Fruit fly (Drosophila melanogaster): ENCODE data around the gene CG5377.

DNA sequence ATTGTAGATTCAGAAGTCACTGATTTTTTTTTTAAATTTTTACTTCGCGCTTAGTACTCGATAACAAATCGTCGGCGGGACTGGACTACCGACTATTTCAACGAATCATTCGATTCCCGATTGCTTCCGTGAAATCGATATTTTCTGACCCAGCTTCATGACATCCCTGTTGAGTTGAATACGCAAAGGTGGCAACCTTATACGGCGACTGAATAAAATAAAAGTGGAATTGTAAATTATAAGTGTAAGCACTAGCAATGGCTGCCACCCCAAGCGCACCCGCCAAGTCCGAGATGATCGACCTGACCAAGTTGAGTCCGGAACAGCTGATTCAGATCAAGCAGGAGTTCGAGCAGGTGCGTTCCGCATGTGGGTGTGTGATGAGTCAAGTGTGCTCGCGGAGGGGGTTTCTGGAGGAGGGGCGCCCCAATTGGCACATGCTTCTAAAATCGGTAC is 19.1 kb upstream of the CG5377 start, which contains the start of gene Pfdn5:
- TF ChIP-seq CTCF (optimal IDR thresholded peaks at IDR 0.05): peak in 1 of 2 experiments; percentile 41
- no peak for TF ChIP-seq CG8478 (optimal IDR thresholded peaks at IDR 0.05)
